Worm (Caenorhabditis elegans): ENCODE results near the gene dnj-17.

The dnj-17 gene

DNA sequence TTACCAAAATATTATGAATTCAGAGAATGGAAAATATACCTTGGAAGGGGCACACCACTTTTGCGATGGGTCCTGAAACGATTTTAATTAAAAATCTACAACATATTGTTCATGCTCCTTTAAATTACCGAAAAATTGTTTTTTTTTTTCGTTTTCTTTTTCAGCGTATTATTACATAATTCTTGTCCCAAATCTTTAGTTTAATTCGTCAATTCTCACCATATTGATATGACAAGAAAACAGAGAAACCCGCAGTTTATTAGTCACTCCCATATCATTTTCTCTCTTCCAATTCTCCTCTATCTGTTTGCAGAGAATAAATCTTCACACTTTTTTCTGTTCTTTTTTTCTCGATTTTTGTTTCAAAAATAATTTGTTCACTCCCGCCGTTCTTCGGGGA is 2.1 kb upstream of the dnj-17 start, which contains the start of gene F11F1.1:
Gene F11F1.1 (plus strand): TSS at position 301 of the 400 bp plus-strand sequence.
- no peak for TF ChIP-seq unc-62 (GFP tag; optimal IDR thresholded peaks at IDR 0.05)

DNA sequence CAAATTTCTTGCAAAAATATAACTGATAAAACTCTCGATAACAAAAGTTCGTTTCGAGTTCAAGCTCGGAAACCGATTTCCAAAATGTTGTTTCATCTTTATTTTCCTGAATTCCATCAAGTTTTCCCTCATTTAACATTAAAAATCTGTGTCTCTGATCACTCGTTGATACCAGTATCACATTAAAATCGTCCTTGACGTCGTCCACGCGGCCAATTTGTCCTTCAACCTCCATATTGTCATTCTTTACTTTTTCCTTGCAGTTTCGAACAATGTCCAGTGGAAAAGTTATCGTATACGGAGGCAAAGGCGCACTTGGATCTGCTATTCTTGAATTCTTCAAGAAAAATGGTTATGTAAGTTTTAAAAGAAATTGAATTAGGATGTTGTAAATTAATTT is 508 bp upstream of the dnj-17 start, which contains the start of gene qdpr-1:
Gene qdpr-1 (plus strand): TSS at position 264 of the 400 bp plus-strand sequence.
- no peak for TF ChIP-seq unc-62 (GFP tag; optimal IDR thresholded peaks at IDR 0.05)

DNA sequence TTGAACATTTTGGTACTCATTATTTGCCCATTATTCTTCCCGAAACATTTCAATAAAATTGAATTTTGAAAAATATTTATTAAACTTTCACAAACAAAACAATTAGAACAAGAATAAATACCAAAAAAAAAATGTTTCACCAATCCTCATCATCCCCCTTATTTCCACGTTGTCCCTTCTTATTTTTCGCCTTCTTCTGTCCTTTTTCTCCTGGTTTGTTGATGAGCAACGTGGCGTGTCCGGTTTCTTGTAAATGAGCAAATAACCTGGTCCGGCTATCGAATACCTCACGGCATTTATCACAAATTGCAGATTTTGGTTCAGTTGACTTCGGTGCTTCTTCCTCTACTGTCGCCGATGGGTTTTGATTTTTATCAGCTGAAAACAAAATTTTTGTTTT is 2.4 kb downstream of the dnj-17 start:
- no peak for TF ChIP-seq unc-62 (GFP tag; optimal IDR thresholded peaks at IDR 0.05)

DNA sequence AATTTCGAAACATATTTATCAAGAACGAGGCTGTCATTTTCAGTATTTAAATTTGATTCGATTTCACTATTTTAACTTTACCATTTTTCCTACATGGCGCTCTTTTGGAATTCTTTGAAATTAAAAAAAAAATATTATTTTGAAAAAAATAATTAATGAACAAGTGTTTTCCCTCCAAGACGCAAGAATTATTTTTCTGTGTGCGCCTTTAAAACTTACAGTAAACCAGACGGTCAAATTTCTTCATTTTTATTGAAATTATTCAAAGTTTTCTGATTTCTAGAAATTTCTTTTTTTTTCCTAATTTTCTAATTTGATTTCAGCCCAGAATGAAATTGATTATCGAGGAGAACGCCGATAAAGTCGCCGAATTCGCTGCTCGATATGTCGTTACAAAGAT is 4.1 kb downstream of the dnj-17 start, which contains the start of gene T03F6.3:
Gene T03F6.3 (plus strand): TSS at position 318 of the 400 bp plus-strand sequence.
- TF ChIP-seq unc-62 (GFP tag; optimal IDR thresholded peaks at IDR 0.05), result no peak

DNA sequence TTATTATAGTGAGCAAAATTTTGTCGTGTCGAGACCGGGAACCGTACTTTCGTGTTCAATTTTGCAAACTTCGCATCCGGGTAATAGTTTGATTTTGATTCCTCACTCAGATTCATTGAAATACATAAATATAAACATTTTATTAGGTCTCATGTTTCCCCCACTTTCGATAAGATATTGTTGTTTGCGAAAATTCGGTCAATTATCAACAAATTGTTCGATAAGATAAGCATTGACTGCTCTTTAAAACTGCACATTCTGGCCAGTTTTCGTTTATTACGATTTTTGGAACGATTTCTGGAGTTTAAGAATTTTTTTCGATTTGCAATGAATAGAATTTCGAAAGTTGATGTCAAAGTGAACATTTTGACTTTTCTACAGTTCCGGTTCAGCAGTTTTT is 4.5 kb downstream of the dnj-17 start:
- TF ChIP-seq unc-62 (GFP tag; optimal IDR thresholded peaks at IDR 0.05), result no peak

ce11 chrIII:13385850-13386249 is 7.3 kb downstream of the dnj-17 start, which contains the start of gene T03F6.4:
Gene T03F6.4 (plus strand): TSS chrIII:13386150.
- TF ChIP-seq unc-62 (GFP tag; optimal IDR thresholded peaks at IDR 0.05), result no peak

ce11 chrIII:13383159-13383558 is 10.0 kb downstream of the dnj-17 start:
- no peak for TF ChIP-seq unc-62 (GFP tag; optimal IDR thresholded peaks at IDR 0.05)

ce11 chrIII:13381684-13382083 is 11.5 kb downstream of the dnj-17 start:
- TF ChIP-seq unc-62 (GFP tag; optimal IDR thresholded peaks at IDR 0.05), result no peak

- TF ChIP-seq unc-62 (GFP tag; optimal IDR thresholded peaks at IDR 0.05), result no peak
These were observed 12.3 kb downstream of the dnj-17 start for ce11 chrIII:13380881-13381280.

- no peak for TF ChIP-seq unc-62 (GFP tag; optimal IDR thresholded peaks at IDR 0.05)
These were observed 12.9 kb downstream of the dnj-17 start, which contains the start of gene T03F6.6 for ce11 chrIII:13380196-13380595. Gene T03F6.6 (minus strand): TSS chrIII:13380296.

- TF ChIP-seq unc-62 (GFP tag; optimal IDR thresholded peaks at IDR 0.05), result no peak
These were observed 14.9 kb downstream of the dnj-17 start, which contains the start of gene T03F6.10 for ce11 chrIII:13378242-13378641. Gene T03F6.10 (minus strand): TSS chrIII:13378342.

DNA sequence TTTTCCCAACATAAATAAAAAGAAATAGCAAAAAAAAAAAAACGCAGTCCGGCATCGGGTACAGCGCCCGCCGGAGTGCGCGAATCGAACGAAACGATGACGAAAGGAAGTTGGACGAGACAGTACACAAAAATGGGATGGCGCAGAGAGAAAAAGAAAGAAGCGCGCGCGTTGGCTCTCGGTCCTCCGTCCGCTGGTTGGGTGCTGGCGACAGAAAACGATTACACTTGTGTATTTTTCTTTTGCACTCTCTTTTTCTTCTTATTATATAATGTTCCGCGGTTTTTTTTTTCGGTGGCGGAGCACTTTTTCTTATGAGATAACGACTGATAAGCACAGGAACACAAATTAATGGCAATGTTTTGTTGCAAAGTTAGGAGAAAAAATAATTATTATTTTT is 15.9 kb downstream of the dnj-17 start:
- no peak for TF ChIP-seq unc-62 (GFP tag; optimal IDR thresholded peaks at IDR 0.05)

DNA sequence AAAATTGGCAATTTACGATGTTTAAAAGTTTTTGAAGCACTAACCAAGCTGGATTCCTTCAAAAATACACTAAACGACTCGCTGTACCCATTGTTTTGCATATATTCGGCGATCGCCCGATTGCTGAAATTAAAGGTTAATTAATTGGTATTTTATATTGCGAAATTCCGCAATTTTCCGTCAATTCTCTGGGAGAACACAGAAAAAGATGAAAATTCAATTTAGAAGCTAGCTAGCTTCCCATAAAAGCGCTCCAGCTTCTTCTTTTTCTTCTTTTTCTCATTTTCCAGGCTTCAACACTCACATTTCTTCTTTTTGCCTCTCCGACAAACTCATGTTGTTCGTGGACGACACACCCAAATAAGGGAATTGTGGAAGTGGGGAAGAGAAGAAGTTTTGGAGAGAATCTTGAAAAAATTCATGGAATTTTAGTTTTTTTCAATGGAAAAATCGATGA is 16.8 kb downstream of the dnj-17 start, which contains the start of gene lis-1:
Gene lis-1 (minus strand): TSS at position 407 of the 457 bp plus-strand sequence.
- no peak for TF ChIP-seq unc-62 (GFP tag; optimal IDR thresholded peaks at IDR 0.05)

DNA sequence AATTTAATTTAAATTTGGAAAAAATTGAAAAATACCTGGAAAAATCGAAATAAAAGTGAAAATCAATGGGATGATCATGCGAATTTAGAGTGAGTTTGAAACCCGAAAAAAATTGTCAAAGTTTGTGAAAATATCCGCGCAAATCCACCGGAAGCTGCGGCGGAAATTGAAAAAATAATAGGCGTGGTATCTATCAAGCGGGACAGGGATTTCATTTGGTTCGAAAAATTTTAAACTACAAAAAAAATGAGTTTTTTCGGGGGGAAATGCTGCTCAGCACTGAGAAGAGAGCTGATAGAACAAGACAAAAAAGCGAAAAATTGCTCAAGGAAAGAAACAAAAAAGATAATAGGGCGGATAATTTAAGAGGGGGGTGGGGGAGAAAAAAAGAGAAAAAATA is 22.2 kb downstream of the dnj-17 start, which contains the start of gene T03F6.9:
Gene T03F6.9 (minus strand): TSS at position 101 of the 400 bp plus-strand sequence.
- no peak for TF ChIP-seq unc-62 (GFP tag; optimal IDR thresholded peaks at IDR 0.05)

DNA sequence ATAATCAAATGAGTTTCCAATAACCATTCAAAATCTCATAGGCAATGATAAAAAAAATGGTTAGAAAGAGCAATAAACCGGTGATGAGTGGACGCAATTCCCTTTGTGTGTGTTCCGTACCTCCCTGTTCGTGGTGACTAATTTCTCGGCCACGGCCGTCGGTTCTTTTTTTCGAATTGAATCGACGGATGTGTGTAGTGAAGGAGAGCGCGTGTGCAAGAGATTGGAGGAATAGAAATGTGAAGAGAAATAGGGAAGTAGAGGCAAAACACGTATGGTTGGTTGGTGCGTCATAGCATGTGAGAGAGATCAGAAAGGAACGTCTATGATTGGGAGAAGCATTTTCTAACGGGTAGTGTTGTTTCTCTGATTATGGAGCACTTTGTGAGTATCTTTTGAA is 33.3 kb downstream of the dnj-17 start:
- TF ChIP-seq unc-62 (GFP tag; optimal IDR thresholded peaks at IDR 0.05), result no peak

DNA sequence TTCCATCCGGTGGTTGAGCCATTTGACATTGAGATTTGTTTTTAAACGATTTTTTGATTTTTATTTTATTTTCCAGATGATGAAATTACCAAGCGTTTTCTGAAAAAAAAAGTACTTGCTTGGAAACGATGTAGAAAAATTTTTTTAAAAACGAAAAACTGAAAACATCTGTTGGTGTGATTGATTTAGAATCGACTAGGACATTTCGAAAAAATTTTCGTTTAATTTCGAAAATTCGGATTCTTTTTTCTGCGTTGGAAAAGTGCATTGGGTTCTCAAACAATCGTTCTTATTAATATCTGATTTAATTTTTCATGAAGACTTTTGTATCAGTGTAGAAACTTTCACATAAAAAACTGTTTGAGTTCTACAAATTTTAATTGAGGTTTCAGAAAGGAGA is 33.9 kb downstream of the dnj-17 start, which contains the start of gene F53A2.9:
Gene F53A2.9 (minus strand): TSS at position 101 of the 400 bp plus-strand sequence.
- no peak for TF ChIP-seq unc-62 (GFP tag; optimal IDR thresholded peaks at IDR 0.05)

- TF ChIP-seq unc-62 (GFP tag; optimal IDR thresholded peaks at IDR 0.05), result no peak
These were observed 42.2 kb downstream of the dnj-17 start for ce11 chrIII:13350964-13351363.

DNA sequence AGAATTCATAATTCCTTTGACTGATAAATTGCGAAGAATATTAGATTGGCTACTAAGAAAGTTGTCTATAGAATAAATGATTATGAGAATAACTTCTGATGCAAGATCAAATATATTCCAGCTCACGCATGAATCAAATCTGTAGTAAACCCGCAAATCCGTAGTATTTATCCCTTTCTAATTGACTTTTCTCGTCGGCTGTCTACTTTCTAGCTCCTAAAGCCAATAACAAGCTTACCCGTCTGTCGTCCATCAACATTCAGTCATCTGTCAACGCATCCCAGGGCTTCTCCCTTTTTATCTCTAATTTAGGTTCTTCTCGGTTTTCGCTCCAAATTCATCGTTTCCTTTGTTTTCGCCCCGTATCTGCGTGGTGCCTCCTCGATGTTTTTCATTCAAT is 44.2 kb downstream of the dnj-17 start:
- no peak for TF ChIP-seq unc-62 (GFP tag; optimal IDR thresholded peaks at IDR 0.05)
